Worm (Caenorhabditis elegans): ENCODE measurements around the gene C38C3.4.

DNA sequence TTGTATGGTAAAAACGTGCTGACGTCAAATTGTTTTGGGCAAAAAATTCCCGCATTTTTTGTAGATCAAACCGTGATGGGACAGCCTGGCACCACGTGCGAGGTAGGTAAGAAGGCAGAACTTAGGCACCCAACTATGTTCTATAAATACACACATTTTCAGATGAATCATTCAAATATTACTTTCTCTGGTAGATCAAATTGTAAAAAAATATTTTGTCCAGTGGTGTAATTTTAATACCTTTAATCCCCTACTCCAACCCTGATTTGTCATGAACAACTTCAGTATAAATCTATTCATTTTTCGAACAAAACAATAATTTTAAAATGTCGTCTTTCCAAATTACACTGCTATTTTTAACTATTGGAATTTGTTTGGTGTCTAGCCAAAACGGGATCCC is 12.6 kb downstream of the C38C3.4 start, which contains the start of gene spig-7:
- no peak for TF ChIP-seq flt-1 (GFP tag; IDR thresholded peaks at IDR 0.05)
- TF ChIP-seq klf-2 (GFP tag; conservative IDR thresholded peaks at IDR 0.05): no peak
- no peak for TF ChIP-seq med-1 (GFP tag; optimal IDR thresholded peaks at IDR 0.05; ENCODE audit: insufficient read depth)
- TF ChIP-seq ref-1 (GFP tag; conservative IDR thresholded peaks at IDR 0.05): no peak

Measured in whole organism, midembryonic.